Fruit fly (Drosophila melanogaster): ENCODE results near the gene CG33648.
A peak's percentile ranks its signal among the peaks of the same experiment; 100 is the strongest.

CG33648 gene

dm6 chr2L:14505004-14505835 is 18.9 kb upstream of the CG33648 start (continued):
- TF ChIP-seq cas (GFP tag; IDR thresholded peaks at IDR 0.05) = peak; percentile 41; the same call in 1 of the 2 replicates
- no peak for TF ChIP-seq CG1832 (GFP tag; optimal IDR thresholded peaks at IDR 0.05)
- peak; percentile 85 for TF ChIP-seq CG8290 (GFP tag; optimal IDR thresholded peaks at IDR 0.05)
- TF ChIP-seq CG8290 (tag; optimal IDR thresholded peaks at IDR 0.05) = peak; percentile 91 to 96
- peak; percentile 74 for TF ChIP-seq CG13624 (GFP tag; optimal IDR thresholded peaks at IDR 0.05)
- peak; percentile 92 for TF ChIP-seq CG7987 (GFP tag; optimal IDR thresholded peaks at IDR 0.05)
- TF ChIP-seq CG8089 (GFP tag; optimal IDR thresholded peaks at IDR 0.05) = peak; percentile 92
- TF ChIP-seq zfh1 (GFP tag; IDR thresholded peaks at IDR 0.05) = peak; percentile 90
- TF ChIP-seq bab2 (GFP tag; optimal IDR thresholded peaks at IDR 0.05) = peak; percentile 94
- TF ChIP-seq CG7357 (GFP tag; IDR thresholded peaks at IDR 0.05) = 0 out of 3 replicates have a peak, but pooled peaks have one; percentile 30
- TF ChIP-seq CG10267 (tag; optimal IDR thresholded peaks at IDR 0.05) = peak; percentile 73
- TF ChIP-seq CG18011 (GFP tag; optimal IDR thresholded peaks at IDR 0.05) = peak; percentile 81
- no peak for TF ChIP-seq CG8765 (GFP tag; IDR thresholded peaks at IDR 0.05)
- peak; percentile 32 for TF ChIP-seq CG4820 (GFP tag; optimal IDR thresholded peaks at IDR 0.05)
- no peak for TF ChIP-seq corto (GFP tag; optimal IDR thresholded peaks at IDR 0.05)
- TF ChIP-seq eve (GFP tag; optimal IDR thresholded peaks at IDR 0.05) = peak in 1 of 2 experiments; percentile 86
- TF ChIP-seq CG12942 (GFP tag; optimal IDR thresholded peaks at IDR 0.05) = peak; percentile 87
- no peak for TF ChIP-seq bbx (GFP tag; IDR thresholded peaks at IDR 0.05; ENCODE audit: partially characterized antibody)
- TF ChIP-seq fru (optimal IDR thresholded peaks at IDR 0.05) = no peak
- TF ChIP-seq CG17612 (GFP tag; IDR thresholded peaks at IDR 0.05) = peak; percentile 61; the same call in 1 of the 2 replicates
- peak; percentile 93 for TF ChIP-seq tup (GFP tag; optimal IDR thresholded peaks at IDR 0.05)
- peak; percentile 92 for TF ChIP-seq da (GFP tag; optimal IDR thresholded peaks at IDR 0.05)
- TF ChIP-seq Atf-2 (GFP tag; optimal IDR thresholded peaks at IDR 0.05) = peak; percentile 78
- no peak for TF ChIP-seq sna (GFP tag; IDR thresholded peaks at IDR 0.05; ENCODE audit: partially characterized antibody)
- no peak for TF ChIP-seq ato (GFP tag; IDR thresholded peaks at IDR 0.05; ENCODE audit: partially characterized antibody)
- no peak for TF ChIP-seq pros (GFP tag; optimal IDR thresholded peaks at IDR 0.05)
- peak; percentile 64 for TF ChIP-seq NFAT (GFP tag; IDR thresholded peaks at IDR 0.05)
- no peak for TF ChIP-seq CG7963 (GFP tag; IDR thresholded peaks at IDR 0.05; ENCODE audit: partially characterized antibody)
- TF ChIP-seq CG8388 (GFP tag; optimal IDR thresholded peaks at IDR 0.05) = peak; percentile 52
- no peak for TF ChIP-seq prd (optimal IDR thresholded peaks at IDR 0.05)
- peak; percentile 66; the same call in 2 of the 3 replicates for TF ChIP-seq prd (GFP tag; IDR thresholded peaks at IDR 0.05)
- peak; percentile 46 for TF ChIP-seq CG13894 (tag; optimal IDR thresholded peaks at IDR 0.05)
- peak; percentile 92 for TF ChIP-seq CG17568 (GFP tag; optimal IDR thresholded peaks at IDR 0.05)
- peak; percentile 37 for TF ChIP-seq kah (GFP tag; optimal IDR thresholded peaks at IDR 0.05)
- peak; percentile 46 for TF ChIP-seq D19B (GFP tag; optimal IDR thresholded peaks at IDR 0.05)
- TF ChIP-seq ash1 (GFP tag; optimal IDR thresholded peaks at IDR 0.05) = peak; percentile 74
- TF ChIP-seq Scr (GFP tag; IDR thresholded peaks at IDR 0.05; ENCODE audit: partially characterized antibody) = no peak
- peak; percentile 52 for TF ChIP-seq CG6654 (GFP tag; optimal IDR thresholded peaks at IDR 0.05)
- TF ChIP-seq CG17361 (GFP tag; IDR thresholded peaks at IDR 0.05) = peak; percentile 79; the same call in 2 of the 3 replicates
- TF ChIP-seq CG1233 (GFP tag; optimal IDR thresholded peaks at IDR 0.05) = peak; percentile 91
- TF ChIP-seq nerfin-1 (tag; optimal IDR thresholded peaks at IDR 0.05) = peak; percentile 81
- TF ChIP-seq CG31224 (GFP tag; IDR thresholded peaks at IDR 0.05) = peak; percentile 57
- peak; percentile 19 for TF ChIP-seq phol (tag; optimal IDR thresholded peaks at IDR 0.05)
- peak; percentile 79 for TF ChIP-seq CG8944 (GFP tag; optimal IDR thresholded peaks at IDR 0.05)
- TF ChIP-seq Kr (GFP tag; optimal IDR thresholded peaks at IDR 0.05) = peak; percentile 94
- TF ChIP-seq CG16779 (GFP tag; IDR thresholded peaks at IDR 0.05) = 0 out of 2 replicates have a peak, but pooled peaks have one; percentile 29
- TF ChIP-seq nom (GFP tag; optimal IDR thresholded peaks at IDR 0.05) = no peak
- TF ChIP-seq cad (GFP tag; optimal IDR thresholded peaks at IDR 0.05) = no peak
- peak; percentile 38 to 74 for TF ChIP-seq insv (GFP tag; optimal IDR thresholded peaks at IDR 0.05)

Data from whole organism, embryonic.